Worm (Caenorhabditis elegans) whole organism, L1 larva: Measurements from ENCODE around the gene lst-4.

Experiments used
- aly-2 ChIP-seq: fragments of 150-350 bp; optimal IDR thresholded peaks from 2 replicates; lab custom pipeline; 2014; ENCODE audit warnings: missing biosample characterization, missing genetic modification characterization
- ama-1 ChIP-seq: fragments of 150-350 bp; optimal IDR thresholded peaks from 2 replicates; lab custom pipeline; 2014
- egl-27 ChIP-seq, 2 experiments: fragments of 150-350 bp in 1 of 2; sonication (generic microtip); optimal IDR thresholded peaks; 3 replicates each; lab custom pipeline; 2017 to 2018; ENCODE audit warnings: missing biosample characterization in 2 of 2, missing genetic modification characterization in 2 of 2, missing genetic modification reagents in 2 of 2
- hpl-2 ChIP-seq: fragments of 150-350 bp; optimal IDR thresholded peaks from 2 replicates; lab custom pipeline; 2014; ENCODE audit warnings: missing biosample characterization, missing genetic modification reagents, missing genetic modification characterization
- lin-15B ChIP-seq: fragments of 150-350 bp; sonication (generic microtip); optimal IDR thresholded peaks from 3 replicates; lab custom pipeline; 2014; ENCODE audit warnings: missing biosample characterization, missing genetic modification characterization
- lin-35 ChIP-seq, 2 experiments: fragments of 150-350 bp; optimal IDR thresholded peaks; 2 replicates each; lab custom pipeline; 2014; ENCODE audit warnings: missing biosample characterization in 2 of 2, missing genetic modification characterization in 2 of 2, missing genetic modification reagents in 2 of 2
- nhr-12 ChIP-seq: sonication (generic microtip); optimal IDR thresholded peaks from 2 replicates; lab custom pipeline; 2017; ENCODE audit warnings: missing biosample characterization, missing genetic modification characterization
- nhr-237 ChIP-seq: fragments of 150-350 bp; optimal IDR thresholded peaks from 2 replicates; lab custom pipeline; 2014; ENCODE audit warnings: missing biosample characterization, missing genetic modification characterization
- tbx-2 ChIP-seq: sonication (generic microtip); optimal IDR thresholded peaks from 2 replicates; lab custom pipeline; 2016; ENCODE audit warnings: missing genetic modification characterization, missing compliant biosample characterization
- unc-62 ChIP-seq: fragments of 150-350 bp; optimal IDR thresholded peaks from 2 replicates; lab custom pipeline; 2014; ENCODE audit warnings: missing biosample characterization, missing genetic modification reagents, missing genetic modification characterization
- zag-1 ChIP-seq: fragments of 150-350 bp; optimal IDR thresholded peaks from 2 replicates; lab custom pipeline; 2014; ENCODE audit warnings: missing biosample characterization, missing genetic modification characterization
- ztf-11 ChIP-seq, 2 experiments: sonication (generic microtip); optimal IDR thresholded peaks; 2 replicates each; lab custom pipeline; 2016 to 2017; ENCODE audit warnings: missing genetic modification characterization in 2 of 2, missing biosample characterization in 1 of 2, missing compliant biosample characterization in 1 of 2

- TF ChIP-seq ama-1 (lab: Kevin White, UChicago) (peak; percentile 82), tbx-2 (peak; percentile 86), lin-35 (GFP tag; optimal IDR thresholded peaks at IDR 0.05; lab: Kevin White, UChicago) (peak; percentile 87 to 92), nhr-237 (peak; percentile 60), lin-15B (peak; percentile 92), egl-27 (tag; optimal IDR thresholded peaks at IDR 0.05; lab: Kevin White, UChicago) (peak in 1 of 2 experiments; percentile 42), aly-2 (tag; lab: Kevin White, UChicago) (peak; percentile 63), unc-62 (GFP tag; lab: Kevin White, UChicago) (no peak), zag-1 (tag; lab: Kevin White, UChicago) (peak; percentile 57), hpl-2 (GFP tag; lab: Kevin White, UChicago) (no peak), ztf-11 (tag; optimal IDR thresholded peaks at IDR 0.05; lab: Kevin White, UChicago) (peak in 1 of 2 experiments; percentile 45), nhr-12 (tag; lab: Kevin White, UChicago) (no peak)
These were observed 1.3 kb upstream of the lst-4 start for ce11 chrIV:14070992-14071289.
